Worm (Caenorhabditis elegans) whole organism, L2 larva: ENCODE results near the gene efr-3.
A peak's percentile ranks its signal among the peaks of the same experiment; 100 is the strongest.

Source experiments
- C34F6.9 ChIP-seq: fragments of 150-350 bp; optimal IDR thresholded peaks from 2 replicates; lab custom pipeline; 2014; ENCODE audit warnings: missing biosample characterization, missing genetic modification characterization
- F13H6.1 ChIP-seq: sonication (generic microtip); optimal IDR thresholded peaks from 2 replicates; lab custom pipeline; 2016; ENCODE audit warnings: missing genetic modification characterization, missing compliant biosample characterization
- R02D3.7 ChIP-seq: fragments of 150-350 bp; optimal IDR thresholded peaks from 2 replicates; lab custom pipeline; 2014; ENCODE audit warnings: missing biosample characterization, missing genetic modification characterization
- ZK546.5 ChIP-seq: sonication (generic microtip); optimal IDR thresholded peaks from 2 replicates; lab custom pipeline; 2017; ENCODE audit warnings: missing biosample characterization, missing genetic modification characterization
- alr-1 ChIP-seq: fragments of 150-350 bp; optimal IDR thresholded peaks from 2 replicates; lab custom pipeline; 2014; ENCODE audit warnings: missing biosample characterization, missing genetic modification characterization
- ama-1 ChIP-seq: fragments of 150-350 bp; optimal IDR thresholded peaks from 2 replicates; lab custom pipeline; 2018; ENCODE audit warnings: inconsistent platforms
- blmp-1 ChIP-seq: sonication (generic microtip); optimal IDR thresholded peaks from 2 replicates; lab custom pipeline; 2017; ENCODE audit warnings: missing genetic modification characterization, mild to moderate bottlenecking, missing compliant biosample characterization, antibody characterized with exemption, moderate library complexity; ENCODE audit not compliant: insufficient read depth
- ceh-16 ChIP-seq: fragments of 150-350 bp; optimal IDR thresholded peaks from 2 replicates; lab custom pipeline; 2014; ENCODE audit warnings: missing biosample characterization, missing genetic modification characterization
- ceh-82 ChIP-seq: fragments of 150-350 bp; optimal IDR thresholded peaks from 2 replicates; lab custom pipeline; 2014; ENCODE audit warnings: missing biosample characterization, missing genetic modification characterization
- crh-2 ChIP-seq: sonication (generic microtip); optimal IDR thresholded peaks from 2 replicates; lab custom pipeline; 2017; ENCODE audit warnings: missing biosample characterization, missing genetic modification characterization
- dmd-4 ChIP-seq: sonication (generic microtip); optimal IDR thresholded peaks from 2 replicates; lab custom pipeline; 2017; ENCODE audit warnings: missing biosample characterization, missing genetic modification characterization
- egl-27 ChIP-seq: sonication (generic microtip); optimal IDR thresholded peaks from 3 replicates; lab custom pipeline; 2017; ENCODE audit warnings: missing biosample characterization, missing genetic modification reagents, missing genetic modification characterization
- elt-3 ChIP-seq: sonication (generic microtip); optimal IDR thresholded peaks from 2 replicates; lab custom pipeline; 2017; ENCODE audit warnings: missing biosample characterization, missing genetic modification characterization
- lin-13 ChIP-seq: fragments of 150-350 bp; optimal IDR thresholded peaks from 2 replicates; lab custom pipeline; 2014; ENCODE audit warnings: missing biosample characterization, missing genetic modification reagents, missing genetic modification characterization
- lin-39 ChIP-seq: fragments of 150-350 bp; optimal IDR thresholded peaks from 2 replicates; lab custom pipeline; 2014; ENCODE audit warnings: missing biosample characterization, missing genetic modification reagents, missing genetic modification characterization
- lsy-2 ChIP-seq, 2 experiments: fragments of 150-350 bp in 1 of 2; sonication (generic microtip) in 1 of 2; optimal IDR thresholded peaks; 2 replicates each; lab custom pipeline; 2014 to 2017; ENCODE audit warnings: missing biosample characterization in 2 of 2, missing genetic modification characterization in 2 of 2
- mab-5 ChIP-seq: fragments of 150-350 bp; optimal IDR thresholded peaks from 2 replicates; lab custom pipeline; 2014; ENCODE audit warnings: missing biosample characterization, missing genetic modification characterization
- mbf-1 ChIP-seq: sonication (generic microtip); optimal IDR thresholded peaks from 2 replicates; lab custom pipeline; 2017; ENCODE audit warnings: missing biosample characterization, missing genetic modification characterization
- mdl-1 ChIP-seq, 2 experiments: fragments of 150-350 bp in 1 of 2; sonication (generic microtip) in 1 of 2; optimal IDR thresholded peaks; 2 replicates each; lab custom pipeline; 2017; ENCODE audit warnings: missing biosample characterization in 2 of 2, missing genetic modification characterization in 2 of 2
- nhr-11 ChIP-seq: fragments of 150-350 bp; optimal IDR thresholded peaks from 2 replicates; lab custom pipeline; 2014; ENCODE audit warnings: missing biosample characterization, missing genetic modification characterization
- nhr-12 ChIP-seq: fragments of 150-350 bp; optimal IDR thresholded peaks from 2 replicates; lab custom pipeline; 2014; ENCODE audit warnings: missing biosample characterization, missing genetic modification characterization
- nhr-129 ChIP-seq: fragments of 150-350 bp; optimal IDR thresholded peaks from 2 replicates; lab custom pipeline; 2014; ENCODE audit warnings: missing biosample characterization, missing genetic modification characterization
- nhr-23 ChIP-seq: fragments of 150-350 bp; optimal IDR thresholded peaks from 2 replicates; lab custom pipeline; 2014; ENCODE audit warnings: missing biosample characterization, missing genetic modification reagents, missing genetic modification characterization
- nhr-237 ChIP-seq: fragments of 150-350 bp; optimal IDR thresholded peaks from 2 replicates; lab custom pipeline; 2014; ENCODE audit warnings: missing biosample characterization, missing genetic modification characterization
- nhr-25 ChIP-seq: fragments of 150-350 bp; sonication (generic microtip); optimal IDR thresholded peaks from 3 replicates; lab custom pipeline; 2014; ENCODE audit warnings: missing biosample characterization, missing genetic modification characterization
- nhr-77 ChIP-seq: fragments of 150-350 bp; optimal IDR thresholded peaks from 2 replicates; lab custom pipeline; 2014; ENCODE audit warnings: missing biosample characterization, missing genetic modification characterization
- peb-1 ChIP-seq: fragments of 150-350 bp; optimal IDR thresholded peaks from 2 replicates; lab custom pipeline; 2014; ENCODE audit warnings: missing biosample characterization, missing genetic modification characterization
- sem-4 ChIP-seq: fragments of 150-350 bp; optimal IDR thresholded peaks from 2 replicates; lab custom pipeline; 2014; ENCODE audit warnings: missing biosample characterization, missing genetic modification reagents, missing genetic modification characterization
- skn-1 ChIP-seq: sonication (generic microtip); optimal IDR thresholded peaks from 2 replicates; lab custom pipeline; 2017; ENCODE audit warnings: missing biosample characterization, missing genetic modification characterization
- sma-3 ChIP-seq: sonication (generic microtip); optimal IDR thresholded peaks from 2 replicates; lab custom pipeline; 2016; ENCODE audit warnings: missing genetic modification reagents, missing genetic modification characterization, missing compliant biosample characterization
- sma-9 ChIP-seq, 2 experiments: fragments of 150-350 bp in 1 of 2; sonication (generic microtip) in 1 of 2; optimal IDR thresholded peaks; 2 replicates each; lab custom pipeline; 2014 to 2016; ENCODE audit warnings: missing genetic modification characterization in 2 of 2, mild to moderate bottlenecking in 1 of 2, missing biosample characterization in 1 of 2, missing compliant biosample characterization in 1 of 2, missing genetic modification reagents in 1 of 2, moderate library complexity in 1 of 2
- snpc-4 ChIP-seq: fragments of 150-350 bp; optimal IDR thresholded peaks from 2 replicates; lab custom pipeline; 2014; ENCODE audit warnings: missing biosample characterization, missing genetic modification characterization
- unc-55 ChIP-seq: fragments of 150-350 bp; sonication (generic microtip); optimal IDR thresholded peaks from 3 replicates; lab custom pipeline; 2014; ENCODE audit warnings: missing biosample characterization, missing genetic modification reagents, missing genetic modification characterization
- ztf-1 ChIP-seq: fragments of 200-800 bp; sonication (Bioruptor generic); conservative IDR thresholded peaks from 2 replicates; pipeline ENCODE4 v1.3.6; 2022; ENCODE audit warnings: missing genetic modification characterization, missing compliant biosample characterization
- ztf-4 ChIP-seq: fragments of 150-350 bp; optimal IDR thresholded peaks from 2 replicates; lab custom pipeline; 2014; ENCODE audit warnings: missing biosample characterization, missing genetic modification characterization

Gene efr-3

ce11 chrII:6311888-6312287 lies 9.1 kb downstream of the efr-3 start:
- no peak for TF ChIP-seq peb-1
- TF ChIP-seq ZK546.5 (tag; lab: Kevin White, UChicago) = no peak
- TF ChIP-seq ztf-4 = no peak
- no peak for TF ChIP-seq F13H6.1 (tag; lab: Kevin White, UChicago)
- no peak for TF ChIP-seq mbf-1 (tag; lab: Kevin White, UChicago)
- no peak for TF ChIP-seq ama-1 (lab: Kevin White, UChicago)
- no peak for TF ChIP-seq ceh-16
- no peak for TF ChIP-seq alr-1 (tag; lab: Kevin White, UChicago)
- no peak for TF ChIP-seq crh-2 (tag; lab: Kevin White, UChicago)
- TF ChIP-seq nhr-77 = no peak
- TF ChIP-seq nhr-25 (tag; lab: Kevin White, UChicago) = no peak
- no peak for TF ChIP-seq dmd-4 (tag; lab: Kevin White, UChicago)
- no peak for TF ChIP-seq lsy-2 (tag; optimal IDR thresholded peaks at IDR 0.05; lab: Kevin White, UChicago)
- no peak for TF ChIP-seq lin-13 (GFP tag; lab: Kevin White, UChicago)
- TF ChIP-seq nhr-129 = no peak
- TF ChIP-seq ztf-1 (GFP tag; lab: Robert Waterston, UW) = no peak
- TF ChIP-seq nhr-237 (tag; lab: Kevin White, UChicago) = no peak
- TF ChIP-seq mdl-1 (tag; optimal IDR thresholded peaks at IDR 0.05; lab: Kevin White, UChicago) = no peak
- TF ChIP-seq nhr-11 = no peak
- TF ChIP-seq, all 48 proteins: peak for 0

ce11 chrII:6311459-6311858 lies 9.5 kb downstream of the efr-3 start:
- no peak for TF ChIP-seq ztf-4
- TF ChIP-seq lsy-2 (tag; optimal IDR thresholded peaks at IDR 0.05; lab: Kevin White, UChicago) = peak in 1 of 2 experiments; percentile 10
- no peak for TF ChIP-seq lin-39
- TF ChIP-seq R02D3.7 (tag; lab: Kevin White, UChicago) = no peak
- TF ChIP-seq alr-1 (tag; lab: Kevin White, UChicago) = no peak
- TF ChIP-seq, all 48 proteins: peak for 1

ce11 chrII:6309198-6309597 lies 11.8 kb downstream of the efr-3 start, which contains the start of gene glb-10:
Gene glb-10, minus strand, starts transcription at chrII:6309298.
- TF ChIP-seq nhr-11 = no peak
- TF ChIP-seq ztf-1 (GFP tag; lab: Robert Waterston, UW) = no peak
- TF ChIP-seq ztf-4 = no peak
- no peak for TF ChIP-seq skn-1
- no peak for TF ChIP-seq mab-5 (tag; lab: Kevin White, UChicago)
- TF ChIP-seq ceh-16 = no peak
- TF ChIP-seq, all 48 proteins: peak for 0

ce11 chrII:6306125-6306524 lies 14.8 kb downstream of the efr-3 start, which contains the start of gene C29F5.8:
Gene C29F5.8, plus strand, starts transcription at chrII:6306425.
- TF ChIP-seq egl-27 (tag; lab: Kevin White, UChicago) (no peak), lin-39 (no peak), ceh-82 (tag; lab: Kevin White, UChicago) (no peak), C34F6.9 (tag; lab: Kevin White, UChicago) (no peak), dmd-4 (tag; lab: Kevin White, UChicago) (no peak), sma-3 (GFP tag; lab: Kevin White, UChicago) (no peak), ztf-4 (no peak), sma-9 (GFP tag; optimal IDR thresholded peaks at IDR 0.05; lab: Kevin White, UChicago) (no peak), sma-9 (tag; optimal IDR thresholded peaks at IDR 0.05; lab: Kevin White, UChicago) (no peak), nhr-23 (tag; lab: Kevin White, UChicago) (no peak), crh-2 (tag; lab: Kevin White, UChicago) (no peak), sem-4 (no peak)
- TF ChIP-seq, all 48 proteins: peak for 0

ce11 chrII:6303209-6303740 lies 17.7 kb downstream of the efr-3 start, which contains the start of gene C29F5.1:
Gene C29F5.1, plus strand, starts transcription at chrII:6303525.
- TF ChIP-seq nhr-129 (peak; percentile 46), blmp-1 (tag; lab: Kevin White, UChicago) (no peak), F13H6.1 (tag; lab: Kevin White, UChicago) (peak; percentile 11), sma-9 (GFP tag; optimal IDR thresholded peaks at IDR 0.05; lab: Kevin White, UChicago) (peak; percentile 6), sma-9 (tag; optimal IDR thresholded peaks at IDR 0.05; lab: Kevin White, UChicago) (no peak)

- TF ChIP-seq skn-1 (no peak), unc-55 (GFP tag; lab: Kevin White, UChicago) (no peak), mdl-1 (tag; optimal IDR thresholded peaks at IDR 0.05; lab: Kevin White, UChicago) (no peak), elt-3 (tag; lab: Kevin White, UChicago) (no peak), C34F6.9 (tag; lab: Kevin White, UChicago) (no peak), snpc-4 (tag; lab: Kevin White, UChicago) (no peak), nhr-12 (tag; lab: Kevin White, UChicago) (no peak), nhr-11 (no peak), ZK546.5 (tag; lab: Kevin White, UChicago) (no peak)
Observed at ce11 chrII:6294261-6294660, 26.7 kb downstream of the efr-3 start, which contains the start of gene mps-1. Gene mps-1, minus strand, starts transcription at chrII:6294361.
